Worm (Caenorhabditis elegans) whole organism, L3 larva: ENCODE data around the gene Y105C5B.17.

ENCODE experiments used
- R02D3.7 ChIP-seq: fragments of 150-350 bp; optimal IDR thresholded peaks from 2 replicates; lab custom pipeline; 2014; ENCODE audit warnings: missing biosample characterization, missing genetic modification characterization
- ZK546.5 ChIP-seq: sonication (generic microtip); optimal IDR thresholded peaks from 2 replicates; lab custom pipeline; 2017; ENCODE audit warnings: missing biosample characterization, missing genetic modification characterization
- aly-2 ChIP-seq: fragments of 150-350 bp; optimal IDR thresholded peaks from 2 replicates; lab custom pipeline; 2014; ENCODE audit warnings: missing biosample characterization, missing genetic modification characterization
- ceh-16 ChIP-seq: sonication (generic microtip); optimal IDR thresholded peaks from 2 replicates; lab custom pipeline; 2017; ENCODE audit warnings: missing biosample characterization, missing genetic modification characterization
- ceh-28 ChIP-seq: fragments of 150-350 bp; optimal IDR thresholded peaks from 2 replicates; lab custom pipeline; 2014; ENCODE audit warnings: missing biosample characterization, missing genetic modification reagents, missing genetic modification characterization
- ceh-82 ChIP-seq: fragments of 150-350 bp; optimal IDR thresholded peaks from 2 replicates; lab custom pipeline; 2014; ENCODE audit warnings: missing biosample characterization, missing genetic modification characterization
- daf-12 ChIP-seq: fragments of 150-350 bp; optimal IDR thresholded peaks from 2 replicates; lab custom pipeline; 2014; ENCODE audit warnings: missing biosample characterization, missing genetic modification reagents, missing genetic modification characterization
- egl-27 ChIP-seq: sonication (generic microtip); optimal IDR thresholded peaks from 4 replicates; lab custom pipeline; 2017; ENCODE audit warnings: missing biosample characterization, missing genetic modification reagents, missing genetic modification characterization
- egl-5 ChIP-seq: fragments of 150-350 bp; optimal IDR thresholded peaks from 2 replicates; lab custom pipeline; 2017; ENCODE audit warnings: missing biosample characterization, missing genetic modification reagents, missing genetic modification characterization, inconsistent platforms
- elt-1 ChIP-seq: fragments of 150-350 bp; optimal IDR thresholded peaks from 2 replicates; lab custom pipeline; 2014; ENCODE audit warnings: missing biosample characterization, missing genetic modification characterization
- elt-2 ChIP-seq: sonication (generic microtip); optimal IDR thresholded peaks from 2 replicates; lab custom pipeline; 2016; ENCODE audit warnings: missing genetic modification reagents, mild to moderate bottlenecking, missing genetic modification characterization, missing compliant biosample characterization
- eor-1 ChIP-seq, 2 experiments: fragments of 150-350 bp; optimal IDR thresholded peaks; 2 replicates each; lab custom pipeline; 2014 to 2018; ENCODE audit warnings: missing biosample characterization in 2 of 2, missing genetic modification characterization in 2 of 2
- fkh-10 ChIP-seq: sonication (generic microtip); optimal IDR thresholded peaks from 2 replicates; lab custom pipeline; 2017; ENCODE audit warnings: missing biosample characterization, missing genetic modification reagents, missing genetic modification characterization
- fkh-2 ChIP-seq: fragments of 150-350 bp; optimal IDR thresholded peaks from 2 replicates; lab custom pipeline; 2014; ENCODE audit warnings: missing biosample characterization, missing genetic modification reagents, missing genetic modification characterization
- fos-1 ChIP-seq: fragments of 150-350 bp; optimal IDR thresholded peaks from 2 replicates; lab custom pipeline; 2014; ENCODE audit warnings: missing biosample characterization, missing genetic modification characterization
- hmg-11 ChIP-seq: sonication (generic microtip); optimal IDR thresholded peaks from 2 replicates; lab custom pipeline; 2016; ENCODE audit warnings: missing genetic modification characterization, missing compliant biosample characterization
- jun-1 ChIP-seq: fragments of 150-350 bp; optimal IDR thresholded peaks from 2 replicates; lab custom pipeline; 2014; ENCODE audit warnings: missing biosample characterization, missing genetic modification reagents, missing genetic modification characterization
- lin-15B ChIP-seq: fragments of 150-350 bp; optimal IDR thresholded peaks from 2 replicates; lab custom pipeline; 2014; ENCODE audit warnings: missing biosample characterization, missing genetic modification characterization
- lin-39 ChIP-seq: fragments of 150-350 bp; optimal IDR thresholded peaks from 2 replicates; lab custom pipeline; 2018; ENCODE audit warnings: missing biosample characterization, missing genetic modification reagents, missing genetic modification characterization
- lsy-12 ChIP-seq: sonication (generic microtip); optimal IDR thresholded peaks from 2 replicates; lab custom pipeline; 2016; ENCODE audit warnings: mild to moderate bottlenecking, missing genetic modification characterization, missing compliant biosample characterization
- mdl-1 ChIP-seq: fragments of 150-350 bp; optimal IDR thresholded peaks from 2 replicates; lab custom pipeline; 2014; ENCODE audit warnings: missing biosample characterization, missing genetic modification characterization
- nfya-1 ChIP-seq: sonication (generic microtip); optimal IDR thresholded peaks from 2 replicates; lab custom pipeline; 2017; ENCODE audit warnings: missing genetic modification characterization, mild to moderate bottlenecking, missing compliant biosample characterization, antibody characterized with exemption, moderate library complexity; ENCODE audit not compliant: insufficient read depth
- nhr-11 ChIP-seq: fragments of 150-350 bp; optimal IDR thresholded peaks from 2 replicates; lab custom pipeline; 2014; ENCODE audit warnings: missing biosample characterization, missing genetic modification characterization
- nhr-12 ChIP-seq: fragments of 150-350 bp; optimal IDR thresholded peaks from 2 replicates; lab custom pipeline; 2014; ENCODE audit warnings: missing biosample characterization, missing genetic modification characterization
- nhr-23 ChIP-seq: fragments of 150-350 bp; optimal IDR thresholded peaks from 2 replicates; lab custom pipeline; 2014; ENCODE audit warnings: missing biosample characterization, missing genetic modification reagents, missing genetic modification characterization
- nhr-237 ChIP-seq: fragments of 150-350 bp; optimal IDR thresholded peaks from 2 replicates; lab custom pipeline; 2014; ENCODE audit warnings: missing biosample characterization, missing genetic modification characterization
- nhr-25 ChIP-seq: sonication (generic microtip); optimal IDR thresholded peaks from 2 replicates; lab custom pipeline; 2017; ENCODE audit warnings: missing biosample characterization, missing genetic modification characterization
- nhr-28 ChIP-seq: fragments of 150-350 bp; optimal IDR thresholded peaks from 2 replicates; lab custom pipeline; 2014; ENCODE audit warnings: missing biosample characterization, missing genetic modification characterization
- nhr-67 ChIP-seq: fragments of 150-350 bp; optimal IDR thresholded peaks from 2 replicates; lab custom pipeline; 2014; ENCODE audit warnings: missing biosample characterization, missing genetic modification characterization
- nhr-76 ChIP-seq: fragments of 150-350 bp; sonication (generic microtip); optimal IDR thresholded peaks from 5 replicates; lab custom pipeline; 2014; ENCODE audit warnings: missing biosample characterization, missing genetic modification characterization
- nhr-77 ChIP-seq: fragments of 150-350 bp; optimal IDR thresholded peaks from 2 replicates; lab custom pipeline; 2014; ENCODE audit warnings: missing biosample characterization, missing genetic modification characterization
- pha-4 ChIP-seq: fragments of 150-350 bp; optimal IDR thresholded peaks from 2 replicates; lab custom pipeline; 2014; ENCODE audit warnings: missing biosample characterization, missing genetic modification reagents, missing genetic modification characterization
- pqm-1 ChIP-seq: fragments of 150-350 bp; optimal IDR thresholded peaks from 2 replicates; lab custom pipeline; 2017; ENCODE audit warnings: missing biosample characterization, missing genetic modification characterization, inconsistent platforms
- sea-2 ChIP-seq: fragments of 150-350 bp; sonication (generic microtip); optimal IDR thresholded peaks from 4 replicates; lab custom pipeline; 2014; ENCODE audit warnings: missing biosample characterization, missing genetic modification reagents, missing genetic modification characterization
- skn-1 ChIP-seq: fragments of 150-350 bp; optimal IDR thresholded peaks from 2 replicates; lab custom pipeline; 2014; ENCODE audit warnings: missing biosample characterization, missing genetic modification characterization
- snpc-4 ChIP-seq: fragments of 150-350 bp; optimal IDR thresholded peaks from 2 replicates; lab custom pipeline; 2014; ENCODE audit warnings: missing biosample characterization, missing genetic modification characterization
- unc-39 ChIP-seq: sonication (generic microtip); optimal IDR thresholded peaks from 4 replicates; lab custom pipeline; 2017; ENCODE audit warnings: missing biosample characterization, missing genetic modification characterization
- zag-1 ChIP-seq: fragments of 150-350 bp; optimal IDR thresholded peaks from 2 replicates; lab custom pipeline; 2014; ENCODE audit warnings: missing biosample characterization, missing genetic modification characterization
- ztf-11 ChIP-seq: fragments of 150-350 bp; optimal IDR thresholded peaks from 2 replicates; lab custom pipeline; 2014; ENCODE audit warnings: missing biosample characterization, missing genetic modification characterization
- ztf-4 ChIP-seq: fragments of 150-350 bp; optimal IDR thresholded peaks from 2 replicates; lab custom pipeline; 2014; ENCODE audit warnings: missing biosample characterization, missing genetic modification characterization

Gene Y105C5B.17

ce11 chrIV:15962219-15962762 is 610 bp upstream of the Y105C5B.17 start, which contains the start of gene lgc-19:
lgc-19 (minus strand) TSS chrIV:15962712.
- TF ChIP-seq zag-1 (tag; lab: Kevin White, UChicago) (no peak), nhr-28 (tag; lab: Kevin White, UChicago) (no peak), unc-39 (tag; lab: Kevin White, UChicago) (no peak), fkh-2 (tag; lab: Kevin White, UChicago) (no peak), R02D3.7 (tag; lab: Kevin White, UChicago) (no peak), nhr-67 (tag; lab: Kevin White, UChicago) (no peak), nhr-76 (tag; lab: Kevin White, UChicago) (no peak), nhr-11 (tag; lab: Kevin White, UChicago) (no peak), egl-5 (tag; lab: Kevin White, UChicago) (no peak), fkh-10 (no peak), aly-2 (no peak), nhr-23 (tag; lab: Kevin White, UChicago) (no peak), sea-2 (GFP tag; lab: Kevin White, UChicago) (no peak), lin-15B (no peak), jun-1 (tag; lab: Kevin White, UChicago) (no peak)

- TF ChIP-seq mdl-1 = no peak
- TF ChIP-seq eor-1 (tag; optimal IDR thresholded peaks at IDR 0.05; lab: Kevin White, UChicago) = no peak
- TF ChIP-seq fkh-2 (tag; lab: Kevin White, UChicago) = no peak
- no peak for TF ChIP-seq nhr-67 (tag; lab: Kevin White, UChicago)
- TF ChIP-seq, all 47 proteins: peak for 0
Measured at ce11 chrIV:15964307-15964706, 1.4 kb downstream of the Y105C5B.17 start, which contains the start of gene Y105C5B.18. Y105C5B.18 (plus strand) TSS chrIV:15964607.

- TF ChIP-seq hmg-11 (tag; lab: Kevin White, UChicago) (peak; percentile 86), nfya-1 (tag; lab: Kevin White, UChicago) (peak; percentile 62), fos-1 (tag; lab: Kevin White, UChicago) (no peak), snpc-4 (tag; lab: Kevin White, UChicago) (peak; percentile 35), lin-15B (peak; percentile 1), ztf-4 (tag; lab: Kevin White, UChicago) (no peak), ceh-16 (tag; lab: Kevin White, UChicago) (no peak), unc-39 (tag; lab: Kevin White, UChicago) (no peak), lsy-12 (tag; lab: Kevin White, UChicago) (no peak), nhr-77 (tag; lab: Kevin White, UChicago) (no peak), ceh-82 (no peak), ZK546.5 (tag; lab: Kevin White, UChicago) (no peak), nhr-25 (tag; lab: Kevin White, UChicago) (no peak), pqm-1 (tag; lab: Kevin White, UChicago) (peak; percentile 15), fkh-2 (tag; lab: Kevin White, UChicago) (no peak), ceh-28 (tag; lab: Kevin White, UChicago) (peak; percentile 52), egl-5 (tag; lab: Kevin White, UChicago) (no peak), lin-39 (tag; lab: Kevin White, UChicago) (peak; percentile 46), pha-4 (tag; lab: Kevin White, UChicago) (peak; percentile 74), nhr-11 (tag; lab: Kevin White, UChicago) (no peak), elt-2 (tag; lab: Kevin White, UChicago) (peak; percentile 46), aly-2 (no peak), daf-12 (tag; lab: Kevin White, UChicago) (no peak), zag-1 (tag; lab: Kevin White, UChicago) (no peak)
Measured at ce11 chrIV:15983920-15984631, 21.2 kb downstream of the Y105C5B.17 start, which contains the start of gene Y105C5B.19. Y105C5B.19 (minus strand) TSS chrIV:15983970.

- TF ChIP-seq ceh-16 (tag; lab: Kevin White, UChicago) (no peak), pqm-1 (tag; lab: Kevin White, UChicago) (no peak), zag-1 (tag; lab: Kevin White, UChicago) (no peak), elt-2 (tag; lab: Kevin White, UChicago) (no peak), elt-1 (no peak), daf-12 (tag; lab: Kevin White, UChicago) (no peak), nhr-237 (tag; lab: Kevin White, UChicago) (no peak), nhr-23 (tag; lab: Kevin White, UChicago) (no peak), nhr-76 (tag; lab: Kevin White, UChicago) (no peak), egl-27 (tag; lab: Kevin White, UChicago) (no peak), R02D3.7 (tag; lab: Kevin White, UChicago) (no peak), egl-5 (tag; lab: Kevin White, UChicago) (no peak), nhr-12 (tag; lab: Kevin White, UChicago) (no peak), skn-1 (tag; lab: Kevin White, UChicago) (no peak), lin-15B (no peak), fkh-10 (no peak), lsy-12 (tag; lab: Kevin White, UChicago) (no peak), ztf-11 (tag; lab: Kevin White, UChicago) (no peak), mdl-1 (no peak)
Measured at ce11 chrIV:15991416-15991815, 28.5 kb downstream of the Y105C5B.17 start.
